Worm (Caenorhabditis elegans) whole organism, L1 larva: ENCODE data around the gene srd-26.
A peak's percentile ranks its signal among the peaks of the same experiment; 100 is the strongest.

ENCODE experiments used
- C04F5.9 ChIP-seq: sonication (generic microtip); optimal IDR thresholded peaks from 2 replicates; lab custom pipeline; 2016; ENCODE audit warnings: missing genetic modification characterization, missing compliant biosample characterization
- C34B4.2 ChIP-seq: sonication (generic microtip); optimal IDR thresholded peaks from 2 replicates; lab custom pipeline; 2017; ENCODE audit warnings: mild to moderate bottlenecking, missing genetic modification characterization, missing compliant biosample characterization
- Y116A8C.19 ChIP-seq: sonication (generic microtip); optimal IDR thresholded peaks from 2 replicates; lab custom pipeline; 2016; ENCODE audit warnings: missing compliant biosample characterization, missing genetic modification characterization, borderline replicate concordance
- alr-1 ChIP-seq: fragments of 200-800 bp; sonication (Bioruptor generic); optimal IDR thresholded peaks from 2 replicates; lab custom pipeline; 2018; ENCODE audit warnings: borderline replicate concordance, mild to moderate bottlenecking, missing genetic modification characterization, missing compliant biosample characterization
- blmp-1 ChIP-seq: fragments of 150-350 bp; optimal IDR thresholded peaks from 2 replicates; lab custom pipeline; 2014; ENCODE audit warnings: missing biosample characterization, missing genetic modification characterization
- ceh-63 ChIP-seq: fragments of 200-800 bp; sonication (Bioruptor generic); optimal IDR thresholded peaks from 2 replicates; lab custom pipeline; 2018; ENCODE audit warnings: mild to moderate bottlenecking, missing genetic modification characterization, missing compliant biosample characterization
- ceh-88 ChIP-seq: fragments of 200-800 bp; sonication (Bioruptor generic); IDR thresholded peaks from 2 replicates; pipeline ENCODE4 v1.3.6; 2022; ENCODE audit warnings: missing genetic modification characterization, missing compliant biosample characterization
- ceh-90 ChIP-seq: sonication (generic microtip); optimal IDR thresholded peaks from 2 replicates; lab custom pipeline; 2016; ENCODE audit warnings: missing genetic modification characterization, missing compliant biosample characterization
- dpl-1 ChIP-seq, 3 experiments: fragments of 150-350 bp in 2 of 3; sonication (generic microtip) in 1 of 3; optimal IDR thresholded peaks; 2 replicates each; lab custom pipeline; 2014 to 2017; ENCODE audit warnings: missing biosample characterization in 3 of 3, missing genetic modification characterization in 3 of 3, missing genetic modification reagents in 3 of 3
- efl-1 ChIP-seq, 4 experiments: fragments of 150-350 bp; optimal IDR thresholded peaks in 3 of 4; peaks in 1 of 4; 1 replicate in 1 of 4; 2 replicates in 3 of 4; lab custom pipeline; 2014; ENCODE audit warnings: missing biosample characterization in 2 of 4, missing genetic modification characterization in 2 of 4, missing genetic modification reagents in 2 of 4
- egl-27 ChIP-seq, 2 experiments: fragments of 150-350 bp in 1 of 2; sonication (generic microtip); optimal IDR thresholded peaks; 3 replicates each; lab custom pipeline; 2017 to 2018; ENCODE audit warnings: missing biosample characterization in 2 of 2, missing genetic modification characterization in 2 of 2, missing genetic modification reagents in 2 of 2
- elt-2 ChIP-seq: sonication (generic microtip); optimal IDR thresholded peaks from 2 replicates; lab custom pipeline; 2016; ENCODE audit warnings: missing genetic modification characterization, mild to moderate bottlenecking, inconsistent platforms, missing compliant biosample characterization, missing genetic modification reagents
- ets-5 ChIP-seq: fragments of 200-800 bp; sonication (Bioruptor generic); IDR thresholded peaks from 2 replicates; pipeline ENCODE4 v1.3.6; 2022; ENCODE audit warnings: missing genetic modification characterization, missing compliant biosample characterization
- fkh-10 ChIP-seq: sonication (generic microtip); optimal IDR thresholded peaks from 2 replicates; lab custom pipeline; 2017; ENCODE audit warnings: missing biosample characterization, missing genetic modification reagents, missing genetic modification characterization
- fkh-4 ChIP-seq: sonication (generic microtip); optimal IDR thresholded peaks from 2 replicates; lab custom pipeline; 2016; ENCODE audit warnings: missing compliant biosample characterization, missing genetic modification characterization, borderline replicate concordance
- fkh-8 ChIP-seq: sonication (generic microtip); optimal IDR thresholded peaks from 2 replicates; lab custom pipeline; 2016; ENCODE audit warnings: mild to moderate bottlenecking, missing genetic modification characterization, missing compliant biosample characterization
- hlh-17 ChIP-seq: fragments of 200-800 bp; sonication (Bioruptor generic); optimal IDR thresholded peaks from 2 replicates; lab custom pipeline; 2018; ENCODE audit warnings: missing genetic modification characterization, mild to moderate bottlenecking, missing compliant biosample characterization, moderate library complexity, borderline replicate concordance
- hpl-2 ChIP-seq: fragments of 150-350 bp; optimal IDR thresholded peaks from 2 replicates; lab custom pipeline; 2014; ENCODE audit warnings: missing biosample characterization, missing genetic modification reagents, missing genetic modification characterization
- isw-1 ChIP-seq: fragments of 200-800 bp; sonication (Bioruptor generic); IDR thresholded peaks from 2 replicates; pipeline ENCODE4 v1.3.6; 2022; ENCODE audit warnings: missing genetic modification characterization, missing compliant biosample characterization
- jun-1 ChIP-seq: fragments of 150-350 bp; optimal IDR thresholded peaks from 2 replicates; lab custom pipeline; 2014; ENCODE audit warnings: missing biosample characterization, missing genetic modification reagents, missing genetic modification characterization
- lin-13 ChIP-seq: fragments of 150-350 bp; optimal IDR thresholded peaks from 2 replicates; lab custom pipeline; 2014; ENCODE audit warnings: missing biosample characterization, missing genetic modification reagents, missing genetic modification characterization
- lin-14 ChIP-seq: fragments of 200-800 bp; sonication (Bioruptor generic); optimal IDR thresholded peaks from 2 replicates; lab custom pipeline; 2018; ENCODE audit warnings: mild to moderate bottlenecking, missing genetic modification characterization, moderate library complexity, missing compliant biosample characterization
- lin-15B ChIP-seq: fragments of 150-350 bp; sonication (generic microtip); optimal IDR thresholded peaks from 3 replicates; lab custom pipeline; 2014; ENCODE audit warnings: missing biosample characterization, missing genetic modification characterization
- lin-35 ChIP-seq, 2 experiments: fragments of 150-350 bp; optimal IDR thresholded peaks; 2 replicates each; lab custom pipeline; 2014; ENCODE audit warnings: missing biosample characterization in 2 of 2, missing genetic modification characterization in 2 of 2, missing genetic modification reagents in 2 of 2
- lsy-2 ChIP-seq, 2 experiments: fragments of 150-350 bp; optimal IDR thresholded peaks; 2 replicates each; lab custom pipeline; 2014; ENCODE audit warnings: missing biosample characterization in 2 of 2, missing genetic modification characterization in 2 of 2
- mdl-1 ChIP-seq, 2 experiments: fragments of 150-350 bp; optimal IDR thresholded peaks; 2 replicates each; lab custom pipeline; 2014 to 2017; ENCODE audit warnings: missing biosample characterization in 2 of 2, missing genetic modification characterization in 2 of 2, inconsistent platforms in 1 of 2
- mef-2 ChIP-seq: fragments of 150-350 bp; optimal IDR thresholded peaks from 2 replicates; lab custom pipeline; 2014; ENCODE audit warnings: missing biosample characterization, missing genetic modification characterization
- nhr-11 ChIP-seq: fragments of 150-350 bp; optimal IDR thresholded peaks from 2 replicates; lab custom pipeline; 2014; ENCODE audit warnings: missing biosample characterization, missing genetic modification characterization
- nhr-19 ChIP-seq: fragments of 200-800 bp; sonication (Bioruptor generic); conservative IDR thresholded peaks from 2 replicates; pipeline ENCODE4 v1.3.6; 2022; ENCODE audit warnings: missing genetic modification characterization, missing compliant biosample characterization
- nhr-237 ChIP-seq: fragments of 150-350 bp; optimal IDR thresholded peaks from 2 replicates; lab custom pipeline; 2014; ENCODE audit warnings: missing biosample characterization, missing genetic modification characterization
- nhr-28 ChIP-seq: fragments of 150-350 bp; optimal IDR thresholded peaks from 2 replicates; lab custom pipeline; 2014; ENCODE audit warnings: missing biosample characterization, missing genetic modification characterization
- nhr-71 ChIP-seq: sonication (generic microtip); optimal IDR thresholded peaks from 2 replicates; lab custom pipeline; 2016; ENCODE audit warnings: mild to moderate bottlenecking, missing genetic modification characterization, moderate library complexity, missing compliant biosample characterization
- nhr-76 ChIP-seq: sonication (generic microtip); optimal IDR thresholded peaks from 2 replicates; lab custom pipeline; 2017; ENCODE audit warnings: missing biosample characterization, missing genetic modification characterization
- nhr-77 ChIP-seq: fragments of 150-350 bp; optimal IDR thresholded peaks from 2 replicates; lab custom pipeline; 2014; ENCODE audit warnings: missing biosample characterization, missing genetic modification characterization
- nhr-84 ChIP-seq: sonication (generic microtip); optimal IDR thresholded peaks from 2 replicates; lab custom pipeline; 2017; ENCODE audit warnings: missing biosample characterization, missing genetic modification characterization
- pag-3 ChIP-seq: sonication (generic microtip); optimal IDR thresholded peaks from 2 replicates; lab custom pipeline; 2017; ENCODE audit warnings: missing genetic modification characterization, mild to moderate bottlenecking, missing compliant biosample characterization, antibody characterized with exemption, borderline replicate concordance; ENCODE audit not compliant: insufficient read depth
- pax-3 ChIP-seq: fragments of 200-800 bp; sonication (Bioruptor generic); optimal IDR thresholded peaks from 2 replicates; lab custom pipeline; 2018; ENCODE audit warnings: mild to moderate bottlenecking, missing genetic modification characterization, moderate library complexity, missing compliant biosample characterization
- pqm-1 ChIP-seq: sonication (generic microtip); optimal IDR thresholded peaks from 3 replicates; lab custom pipeline; 2017; ENCODE audit warnings: missing biosample characterization, missing genetic modification characterization
- rnt-1 ChIP-seq: sonication (generic microtip); optimal IDR thresholded peaks from 2 replicates; lab custom pipeline; 2016; ENCODE audit warnings: mild to moderate bottlenecking, missing genetic modification characterization, moderate library complexity, missing compliant biosample characterization
- skn-1 ChIP-seq: fragments of 150-350 bp; optimal IDR thresholded peaks from 2 replicates; lab custom pipeline; 2014; ENCODE audit warnings: missing biosample characterization, missing genetic modification characterization
- snpc-4 ChIP-seq: fragments of 150-350 bp; optimal IDR thresholded peaks from 2 replicates; lab custom pipeline; 2014; ENCODE audit warnings: missing biosample characterization, missing genetic modification characterization
- snu-23 ChIP-seq: sonication (generic microtip); optimal IDR thresholded peaks from 2 replicates; lab custom pipeline; 2016; ENCODE audit warnings: missing genetic modification characterization, missing compliant biosample characterization
- sptf-1 ChIP-seq: fragments of 150-350 bp; optimal IDR thresholded peaks from 2 replicates; lab custom pipeline; 2014; ENCODE audit warnings: missing biosample characterization, missing genetic modification characterization
- sup-37 ChIP-seq: fragments of 200-800 bp; sonication (Bioruptor generic); optimal IDR thresholded peaks from 2 replicates; lab custom pipeline; 2018; ENCODE audit warnings: mild to moderate bottlenecking, missing genetic modification characterization, missing compliant biosample characterization
- swsn-7 ChIP-seq: sonication (generic microtip); optimal IDR thresholded peaks from 2 replicates; lab custom pipeline; 2016; ENCODE audit warnings: missing genetic modification characterization, missing compliant biosample characterization
- tbx-2 ChIP-seq: sonication (generic microtip); optimal IDR thresholded peaks from 2 replicates; lab custom pipeline; 2016; ENCODE audit warnings: missing genetic modification characterization, missing compliant biosample characterization
- tlp-1 ChIP-seq: fragments of 150-350 bp; optimal IDR thresholded peaks from 2 replicates; lab custom pipeline; 2014; ENCODE audit warnings: missing biosample characterization, missing genetic modification characterization
- unc-62 ChIP-seq: fragments of 150-350 bp; optimal IDR thresholded peaks from 2 replicates; lab custom pipeline; 2014; ENCODE audit warnings: missing biosample characterization, missing genetic modification reagents, missing genetic modification characterization
- unc-86 ChIP-seq: sonication (generic microtip); optimal IDR thresholded peaks from 2 replicates; lab custom pipeline; 2016; ENCODE audit warnings: missing genetic modification characterization, missing compliant biosample characterization
- unc-98 ChIP-seq: fragments of 200-800 bp; sonication (Bioruptor generic); IDR thresholded peaks from 2 replicates; pipeline ENCODE4 v1.3.6; 2022; ENCODE audit warnings: missing genetic modification characterization, missing compliant biosample characterization
- zip-4 ChIP-seq: fragments of 200-800 bp; sonication (Bioruptor generic); optimal IDR thresholded peaks from 2 replicates; lab custom pipeline; 2018; ENCODE audit warnings: mild to moderate bottlenecking, missing genetic modification characterization, moderate library complexity, missing compliant biosample characterization
- ztf-11 ChIP-seq, 2 experiments: sonication (generic microtip); optimal IDR thresholded peaks; 2 replicates each; lab custom pipeline; 2016 to 2017; ENCODE audit warnings: missing genetic modification characterization in 2 of 2, missing biosample characterization in 1 of 2, missing compliant biosample characterization in 1 of 2

Gene srd-26

ce11 chrV:14136152-14136551, 26.7 kb downstream of the srd-26 start:
- TF ChIP-seq zip-4 (GFP tag; lab: Kevin White, UChicago) = no peak
- peak; percentile 25 for TF ChIP-seq elt-2
- no peak for TF ChIP-seq fkh-4
- no peak for TF ChIP-seq hpl-2 (GFP tag; lab: Kevin White, UChicago)
- peak; percentile 42 to 75 for TF ChIP-seq lin-35 (GFP tag; optimal IDR thresholded peaks at IDR 0.05; lab: Kevin White, UChicago)
- TF ChIP-seq unc-62 (GFP tag; lab: Kevin White, UChicago) = no peak
- peak; percentile 65 for TF ChIP-seq jun-1
- peak; percentile 85 for TF ChIP-seq blmp-1 (tag; lab: Kevin White, UChicago)
- peak; percentile 24 for TF ChIP-seq mef-2 (tag; lab: Kevin White, UChicago)
- TF ChIP-seq lin-14 (GFP tag; lab: Kevin White, UChicago) = peak; percentile 98
- no peak for TF ChIP-seq ceh-90 (tag; lab: Kevin White, UChicago)
- TF ChIP-seq nhr-77 (tag; lab: Kevin White, UChicago) = peak; percentile 82
- no peak for TF ChIP-seq pag-3 (tag; lab: Kevin White, UChicago)
- TF ChIP-seq tbx-2 = peak; percentile 78
- TF ChIP-seq ceh-63 (GFP tag; lab: Kevin White, UChicago) = no peak
- TF ChIP-seq sptf-1 (tag; lab: Kevin White, UChicago) = no peak
- TF ChIP-seq lsy-2 (tag; optimal IDR thresholded peaks at IDR 0.05; lab: Kevin White, UChicago) = peak; percentile 32 to 80
- TF ChIP-seq C04F5.9 = no peak
- TF ChIP-seq egl-27 (tag; optimal IDR thresholded peaks at IDR 0.05; lab: Kevin White, UChicago) = peak in 1 of 2 experiments; percentile 73
- peak; percentile 65 for TF ChIP-seq pax-3 (tag; lab: Kevin White, UChicago)
- no peak for TF ChIP-seq nhr-28 (tag; lab: Kevin White, UChicago)
- TF ChIP-seq nhr-237 (tag; lab: Kevin White, UChicago) = peak; percentile 15
- TF ChIP-seq unc-86 = no peak
- no peak for TF ChIP-seq alr-1 (tag; lab: Kevin White, UChicago)
- TF ChIP-seq nhr-11 (tag; lab: Kevin White, UChicago) = no peak
- TF ChIP-seq hlh-17 (GFP tag; lab: Kevin White, UChicago) = no peak
- peak; percentile 60 to 72 for TF ChIP-seq efl-1 (optimal IDR thresholded peaks at IDR 0.05; lab: Kevin White, UChicago)
- peak; percentile 16 to 94 for TF ChIP-seq efl-1 (GFP tag; optimal IDR thresholded peaks at IDR 0.05 in 1 of 2; lab: Kevin White, UChicago)
- TF ChIP-seq swsn-7 = peak; percentile 62
- no peak for TF ChIP-seq pqm-1 (tag; lab: Kevin White, UChicago)
- peak; percentile 82 for TF ChIP-seq snu-23
- no peak for TF ChIP-seq sup-37 (GFP tag; lab: Kevin White, UChicago)
- peak; percentile 4 to 52 (median 42) for TF ChIP-seq dpl-1 (GFP tag; optimal IDR thresholded peaks at IDR 0.05; lab: Kevin White, UChicago)
- TF ChIP-seq fkh-8 (tag; lab: Kevin White, UChicago) = peak; percentile 40
- TF ChIP-seq skn-1 (tag; lab: Kevin White, UChicago) = peak; percentile 70
- no peak for TF ChIP-seq unc-98 (GFP tag; lab: Robert Waterston, UW)
- TF ChIP-seq fkh-10 (GFP tag; lab: Kevin White, UChicago) = no peak
- peak; percentile 30 for TF ChIP-seq rnt-1 (tag; lab: Kevin White, UChicago)
- TF ChIP-seq nhr-19 = peak; percentile 59
- TF ChIP-seq Y116A8C.19 (tag; lab: Kevin White, UChicago) = no peak
- no peak for TF ChIP-seq tlp-1 (tag; lab: Kevin White, UChicago)
- TF ChIP-seq nhr-76 (tag; lab: Kevin White, UChicago) = no peak
- TF ChIP-seq snpc-4 (tag; lab: Kevin White, UChicago) = peak; percentile 48
- peak; percentile 63 for TF ChIP-seq lin-13 (GFP tag; lab: Kevin White, UChicago)
- no peak for TF ChIP-seq nhr-84 (tag; lab: Kevin White, UChicago)
- TF ChIP-seq lin-15B (tag; lab: Kevin White, UChicago) = no peak
- no peak for TF ChIP-seq C34B4.2 (tag; lab: Kevin White, UChicago)
- TF ChIP-seq ets-5 = no peak
- TF ChIP-seq nhr-71 (tag; lab: Kevin White, UChicago) = peak; percentile 79
- TF ChIP-seq mdl-1 (tag; optimal IDR thresholded peaks at IDR 0.05; lab: Kevin White, UChicago) = peak in 1 of 2 experiments; percentile 89
- TF ChIP-seq ztf-11 (tag; optimal IDR thresholded peaks at IDR 0.05; lab: Kevin White, UChicago) = peak in 1 of 2 experiments; percentile 2
- no peak; the same call in 1 of the 2 replicates for TF ChIP-seq isw-1 (GFP tag; lab: Robert Waterston, UW)
- no peak for TF ChIP-seq ceh-88 (GFP tag; lab: Robert Waterston, UW)
